Fruit fly (Drosophila melanogaster) whole organism, wandering third instar larva: Measurements from ENCODE around the gene cysu.

Source experiments
- Dfd ChIP-seq: fragments of >200 bp; optimal IDR thresholded peaks from 2 replicates; lab custom pipeline; 2017; ENCODE audit warnings: missing biosample characterization, missing genetic modification characterization
- HLH106 ChIP-seq: fragments of 200-800 bp; optimal IDR thresholded peaks from 3 replicates; lab custom pipeline; 2019; ENCODE audit warnings: missing biosample characterization, mild to moderate bottlenecking, missing genetic modification characterization, moderate library complexity
- Hnf4 ChIP-seq: fragments of 200-800 bp; sonication (Bioruptor generic); optimal IDR thresholded peaks from 2 replicates; lab custom pipeline; 2016; ENCODE audit warnings: missing biosample characterization, mild to moderate bottlenecking, missing genetic modification characterization
- Myc ChIP-seq: fragments of >200 bp; optimal IDR thresholded peaks from 2 replicates; lab custom pipeline; 2017
- br ChIP-seq: fragments of 200-800 bp; sonication (Bioruptor generic); optimal IDR thresholded peaks from 2 replicates; lab custom pipeline; 2016; ENCODE audit warnings: missing biosample characterization, missing genetic modification characterization
- dmrt93B ChIP-seq: fragments of 200-800 bp; sonication (Bioruptor generic); optimal IDR thresholded peaks from 2 replicates; lab custom pipeline; 2018; ENCODE audit warnings: missing biosample characterization, mild to moderate bottlenecking, missing genetic modification characterization
- dsf ChIP-seq: sonication (Bioruptor generic); optimal IDR thresholded peaks from 2 replicates; lab custom pipeline; 2016; ENCODE audit warnings: missing biosample characterization, missing genetic modification characterization, borderline replicate concordance
- ey ChIP-seq: fragments of 200-800 bp; sonication (Bioruptor generic); optimal IDR thresholded peaks from 2 replicates; lab custom pipeline; 2016; ENCODE audit warnings: missing biosample characterization, missing genetic modification characterization
- foxo ChIP-seq, 2 experiments: fragments of 200-800 bp; sonication (Bioruptor generic); optimal IDR thresholded peaks; 2 replicates in 1 of 2; 3 replicates in 1 of 2; lab custom pipeline; 2016 to 2017; ENCODE audit warnings: missing biosample characterization in 2 of 2, missing genetic modification characterization in 2 of 2
- pan ChIP-seq: fragments of >200 bp; optimal IDR thresholded peaks from 2 replicates; lab custom pipeline; 2017
- psq ChIP-seq: fragments of 200-800 bp; sonication (Bioruptor generic); optimal IDR thresholded peaks from 3 replicates; lab custom pipeline; 2017; ENCODE audit warnings: missing biosample characterization, mild to moderate bottlenecking, missing genetic modification characterization, moderate library complexity

DNA sequence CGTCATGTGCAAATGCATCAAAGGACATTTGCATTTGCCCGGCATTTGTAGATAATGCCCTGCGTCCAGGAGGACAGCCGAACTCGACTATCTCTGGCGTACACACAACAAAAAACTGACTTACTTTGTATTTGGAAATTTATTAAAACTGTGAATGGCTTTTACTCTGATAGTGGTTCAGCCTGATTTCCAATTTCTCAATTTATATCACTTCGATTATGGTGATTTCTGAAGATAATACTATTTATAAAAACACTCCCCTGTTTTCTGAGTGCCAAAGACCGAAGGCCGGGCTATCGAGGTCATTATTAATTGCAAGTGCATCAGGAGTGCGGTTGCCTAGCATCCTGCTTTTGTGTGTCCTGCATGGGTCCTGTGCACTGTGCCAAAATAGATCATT is 45.4 kb downstream of the cysu start:
- no peak for TF ChIP-seq br (GFP tag; lab: Kevin White, UChicago)
- no peak for TF ChIP-seq ey (GFP tag; lab: Kevin White, UChicago)
- TF ChIP-seq pan (lab: Kevin White, UChicago), result no peak
- no peak for TF ChIP-seq HLH106 (tag; lab: Kevin White, UChicago)
- no peak for TF ChIP-seq Dfd
- no peak for TF ChIP-seq dsf (GFP tag; lab: Kevin White, UChicago)
- TF ChIP-seq foxo (GFP tag; optimal IDR thresholded peaks at IDR 0.05; lab: Kevin White, UChicago), result no peak
- no peak for TF ChIP-seq Myc (lab: Kevin White, UChicago)
- no peak for TF ChIP-seq dmrt93B
- TF ChIP-seq Hnf4 (GFP tag; lab: Kevin White, UChicago), result no peak
- TF ChIP-seq psq (GFP tag; lab: Kevin White, UChicago), result no peak
